Fruit fly (Drosophila melanogaster) whole organism: Measurements from ENCODE around the gene CG11658.
A peak's percentile ranks its signal among the peaks of the same experiment; 100 is the strongest.

Experiments used
- CG8478 ChIP-seq: fragments of >200 bp; optimal IDR thresholded peaks from 2 replicates; lab custom pipeline; 2018; ENCODE audit warnings: inconsistent platforms
- Dll ChIP-seq: fragments of >200 bp; optimal IDR thresholded peaks from 2 replicates; lab custom pipeline; 2017
- EcR ChIP-seq, 2 experiments: fragments of >200 bp; optimal IDR thresholded peaks; 2 replicates each; lab custom pipeline; 2017; ENCODE audit warnings: missing biosample characterization in 2 of 2, missing genetic modification characterization in 2 of 2, missing genetic modification reagents in 2 of 2
- pan ChIP-seq: fragments of >200 bp; optimal IDR thresholded peaks from 2 replicates; lab custom pipeline; 2017
- psq ChIP-seq: fragments of >200 bp; optimal IDR thresholded peaks from 2 replicates; lab custom pipeline; 2017
- usp ChIP-seq: fragments of >200 bp; optimal IDR thresholded peaks from 2 replicates; lab custom pipeline; 2017; ENCODE audit warnings: missing biosample characterization, missing genetic modification characterization, mixed read lengths

CG11658 gene

dm6 chr3L:11689832-11690602 lies 18.3 kb downstream of the CG11658 start:
- no peak for TF ChIP-seq psq (lab: Kevin White, UChicago)
- no peak for TF ChIP-seq usp (GFP tag; lab: Kevin White, UChicago)
- TF ChIP-seq pan (lab: Kevin White, UChicago): no peak
- no peak for TF ChIP-seq CG8478
- no peak for TF ChIP-seq Dll (lab: Kevin White, UChicago)
- TF ChIP-seq EcR (GFP tag; optimal IDR thresholded peaks at IDR 0.05; lab: Kevin White, UChicago): no peak

- TF ChIP-seq usp (GFP tag; lab: Kevin White, UChicago) (no peak), CG8478 (no peak), psq (lab: Kevin White, UChicago) (no peak), Dll (lab: Kevin White, UChicago) (no peak), pan (lab: Kevin White, UChicago) (no peak)
Observed at dm6 chr3L:11685876-11686275, 22.5 kb downstream of the CG11658 start.

dm6 chr3L:11684522-11684851 lies 23.9 kb downstream of the CG11658 start:
- TF ChIP-seq pan (lab: Kevin White, UChicago) (no peak), EcR (GFP tag; optimal IDR thresholded peaks at IDR 0.05; lab: Kevin White, UChicago) (no peak), CG8478 (no peak), psq (lab: Kevin White, UChicago) (no peak), Dll (lab: Kevin White, UChicago) (no peak), usp (GFP tag; lab: Kevin White, UChicago) (no peak)

- TF ChIP-seq usp (GFP tag; lab: Kevin White, UChicago): no peak
- no peak for TF ChIP-seq psq (lab: Kevin White, UChicago)
- TF ChIP-seq Dll (lab: Kevin White, UChicago): no peak
- TF ChIP-seq pan (lab: Kevin White, UChicago): no peak
- TF ChIP-seq CG8478: no peak
- no peak for TF ChIP-seq EcR (GFP tag; optimal IDR thresholded peaks at IDR 0.05; lab: Kevin White, UChicago)
Observed at dm6 chr3L:11683819-11684521, 24.4 kb downstream of the CG11658 start, which contains the start of gene Sugb. TSS of gene Sugb (plus strand) at chr3L:11683980.

dm6 chr3L:11681794-11682193 lies 26.6 kb downstream of the CG11658 start, which contains the start of gene TfIIEalpha:
TSS of gene TfIIEalpha (plus strand) at chr3L:11682038.
- no peak for TF ChIP-seq EcR (GFP tag; optimal IDR thresholded peaks at IDR 0.05; lab: Kevin White, UChicago)
- TF ChIP-seq Dll (lab: Kevin White, UChicago): no peak
- TF ChIP-seq CG8478: no peak
- TF ChIP-seq pan (lab: Kevin White, UChicago): no peak

dm6 chr3L:11680298-11680697 lies 28.1 kb downstream of the CG11658 start, which contains the start of gene CG32085:
TSS of gene CG32085 (minus strand) at chr3L:11680344.
- TF ChIP-seq pan (lab: Kevin White, UChicago): no peak
- peak; percentile 60 for TF ChIP-seq Dll (lab: Kevin White, UChicago)
- TF ChIP-seq EcR (GFP tag; optimal IDR thresholded peaks at IDR 0.05; lab: Kevin White, UChicago): no peak

dm6 chr3L:11678313-11678817 lies 30.0 kb downstream of the CG11658 start:
- no peak for TF ChIP-seq CG8478
- TF ChIP-seq pan (lab: Kevin White, UChicago): no peak

- TF ChIP-seq EcR (GFP tag; optimal IDR thresholded peaks at IDR 0.05; lab: Kevin White, UChicago): no peak
- no peak for TF ChIP-seq psq (lab: Kevin White, UChicago)
- TF ChIP-seq usp (GFP tag; lab: Kevin White, UChicago): no peak
- TF ChIP-seq Dll (lab: Kevin White, UChicago): no peak
- TF ChIP-seq pan (lab: Kevin White, UChicago): no peak
- no peak for TF ChIP-seq CG8478
Observed at dm6 chr3L:11656189-11656588, 52.2 kb downstream of the CG11658 start.
